Worm (Caenorhabditis elegans) whole organism, L4 larva: Measurements from ENCODE around the gene fbxa-81.

Experiments
- F10B5.3 ChIP-seq: sonication (generic microtip); optimal IDR thresholded peaks from 2 replicates; lab custom pipeline; 2016; ENCODE audit warnings: mild to moderate bottlenecking, missing genetic modification characterization, missing compliant biosample characterization
- F44E2.7 ChIP-seq: fragments of 200-800 bp; sonication (Bioruptor generic); IDR thresholded peaks from 2 replicates; pipeline ENCODE4 v2.1.2; 2022; ENCODE audit warnings: missing genetic modification characterization, missing compliant biosample characterization
- ZK337.2 ChIP-seq: fragments of 200-800 bp; sonication (Bioruptor generic); IDR thresholded peaks from 2 replicates; pipeline ENCODE4 v1.3.6; 2022; ENCODE audit warnings: missing genetic modification reagents, missing genetic modification characterization, missing compliant biosample characterization
- aha-1 ChIP-seq: fragments of 150-350 bp; peaks from one replicate; lab custom pipeline; 2014; ENCODE audit warnings: missing biosample characterization, missing genetic modification characterization
- ama-1 ChIP-seq: fragments of 150-350 bp; optimal IDR thresholded peaks from 2 replicates; lab custom pipeline; 2014; ENCODE audit warnings: inconsistent platforms, mixed read lengths
- arid-1 ChIP-seq: fragments of 200-800 bp; sonication (Bioruptor generic); conservative IDR thresholded peaks from 2 replicates; pipeline ENCODE4 v1.3.6; 2022; ENCODE audit warnings: missing genetic modification reagents, missing genetic modification characterization, missing compliant biosample characterization
- ceh-20 ChIP-seq: fragments of 200-800 bp; sonication (Bioruptor generic); IDR thresholded peaks from 2 replicates; pipeline ENCODE4 v1.3.6; 2022; ENCODE audit warnings: missing genetic modification reagents, missing genetic modification characterization, missing compliant biosample characterization
- ceh-28 ChIP-seq: fragments of 150-350 bp; optimal IDR thresholded peaks from 2 replicates; lab custom pipeline; 2014; ENCODE audit warnings: missing biosample characterization, missing genetic modification reagents, missing genetic modification characterization
- ceh-82 ChIP-seq: sonication (generic microtip); optimal IDR thresholded peaks from 2 replicates; lab custom pipeline; 2017; ENCODE audit warnings: missing biosample characterization, missing genetic modification characterization
- ctbp-1 ChIP-seq: fragments of 200-800 bp; sonication (Bioruptor generic); IDR thresholded peaks from 2 replicates; pipeline ENCODE4 v1.3.6; 2022; ENCODE audit warnings: missing genetic modification reagents, missing genetic modification characterization, missing compliant biosample characterization
- daf-16 ChIP-seq, 3 experiments: sonication (generic microtip); optimal IDR thresholded peaks; 2 replicates each; lab custom pipeline; 2016 to 2017; ENCODE audit warnings: missing genetic modification characterization in 3 of 3, missing genetic modification reagents in 3 of 3, mild to moderate bottlenecking in 2 of 3, missing compliant biosample characterization in 2 of 3, missing biosample characterization in 1 of 3, moderate library complexity in 1 of 3
- dmd-6 ChIP-seq: fragments of 200-800 bp; sonication (Bioruptor generic); IDR thresholded peaks from 2 replicates; pipeline ENCODE4 v1.3.6; 2022; ENCODE audit warnings: missing genetic modification reagents, missing genetic modification characterization, missing compliant biosample characterization
- egl-27 ChIP-seq: sonication (generic microtip); optimal IDR thresholded peaks from 3 replicates; lab custom pipeline; 2017; ENCODE audit warnings: missing biosample characterization, missing genetic modification reagents, missing genetic modification characterization
- egl-43 ChIP-seq: fragments of 200-800 bp; sonication (Bioruptor generic); IDR thresholded peaks from 2 replicates; pipeline ENCODE4 v1.3.6; 2022; ENCODE audit warnings: missing genetic modification reagents, missing genetic modification characterization, missing compliant biosample characterization
- hlh-11 ChIP-seq: fragments of 200-800 bp; sonication (Bioruptor generic); optimal IDR thresholded peaks from 2 replicates; lab custom pipeline; 2018; ENCODE audit warnings: mild to moderate bottlenecking, missing genetic modification characterization, missing compliant biosample characterization
- hlh-30 ChIP-seq: sonication (generic microtip); optimal IDR thresholded peaks from 2 replicates; lab custom pipeline; 2017; ENCODE audit warnings: antibody characterized with exemption, mild to moderate bottlenecking, missing genetic modification characterization, missing compliant biosample characterization; ENCODE audit not compliant: insufficient read depth
- lim-7 ChIP-seq: fragments of 200-800 bp; sonication (Bioruptor generic); IDR thresholded peaks from 2 replicates; pipeline ENCODE4 v1.3.6; 2022; ENCODE audit warnings: missing genetic modification characterization, missing compliant biosample characterization
- lin-29 ChIP-seq: fragments of 200-800 bp; sonication (Bioruptor generic); IDR thresholded peaks from 2 replicates; pipeline ENCODE4 v1.3.6; 2022; ENCODE audit warnings: missing genetic modification reagents, missing genetic modification characterization, missing compliant biosample characterization
- madf-5 ChIP-seq, 2 experiments: fragments of 200-800 bp; sonication (Bioruptor generic); IDR thresholded peaks; 2 replicates each; pipeline ENCODE4 v1.3.6; 2022; ENCODE audit warnings: missing compliant biosample characterization in 2 of 2, missing genetic modification characterization in 2 of 2
- mdl-1 ChIP-seq, 2 experiments: fragments of 150-350 bp in 1 of 2; sonication (generic microtip) in 1 of 2; optimal IDR thresholded peaks; 2 replicates each; lab custom pipeline; 2014 to 2017; ENCODE audit warnings: missing biosample characterization in 2 of 2, missing genetic modification characterization in 2 of 2
- mes-2 ChIP-seq: sonication (generic microtip); optimal IDR thresholded peaks from 2 replicates; lab custom pipeline; 2016; ENCODE audit warnings: missing genotype, mild to moderate bottlenecking, missing genetic modification characterization, missing compliant biosample characterization; ENCODE audit not compliant: poor library complexity, severe bottlenecking
- mxl-2 ChIP-seq: fragments of 200-800 bp; sonication (Bioruptor generic); conservative IDR thresholded peaks from 2 replicates; pipeline ENCODE4 v1.3.6; 2022; ENCODE audit warnings: missing genetic modification reagents, missing genetic modification characterization, missing compliant biosample characterization
- nhr-6 ChIP-seq: fragments of 150-350 bp; optimal IDR thresholded peaks from 2 replicates; lab custom pipeline; 2014; ENCODE audit warnings: missing biosample characterization, missing genetic modification characterization
- nhr-76 ChIP-seq: fragments of 150-350 bp; optimal IDR thresholded peaks from 2 replicates; lab custom pipeline; 2014; ENCODE audit warnings: missing biosample characterization, missing genetic modification characterization
- nhr-77 ChIP-seq: fragments of 150-350 bp; optimal IDR thresholded peaks from 2 replicates; lab custom pipeline; 2014; ENCODE audit warnings: missing biosample characterization, missing genetic modification characterization
- pha-4 ChIP-seq, 2 experiments: fragments of 150-350 bp in 1 of 2; fragments of 200-800 bp in 1 of 2; sonication (Bioruptor generic) in 1 of 2; IDR thresholded peaks in 1 of 2; optimal IDR thresholded peaks in 1 of 2; 2 replicates each; pipeline versions ENCODE4 v1.3.6 to Lab custom; 2014 to 2022; ENCODE audit warnings: missing genetic modification characterization in 2 of 2, missing genetic modification reagents in 2 of 2, missing biosample characterization in 1 of 2, missing compliant biosample characterization in 1 of 2
- pqm-1 ChIP-seq: sonication (generic microtip); optimal IDR thresholded peaks from 2 replicates; lab custom pipeline; 2017; ENCODE audit warnings: missing biosample characterization, missing genetic modification characterization
- snpc-1.2 ChIP-seq: fragments of 200-800 bp; sonication (Bioruptor generic); IDR thresholded peaks from 2 replicates; pipeline ENCODE4 v1.3.6; 2022; ENCODE audit warnings: missing genetic modification reagents, missing genetic modification characterization, missing compliant biosample characterization
- snpc-4 ChIP-seq: fragments of 150-350 bp; optimal IDR thresholded peaks from 2 replicates; lab custom pipeline; 2014; ENCODE audit warnings: missing biosample characterization, missing genetic modification characterization
- spr-3 ChIP-seq: fragments of 200-800 bp; sonication (Bioruptor generic); optimal IDR thresholded peaks from 2 replicates; lab custom pipeline; 2018; ENCODE audit warnings: mild to moderate bottlenecking, missing genetic modification characterization, missing compliant biosample characterization
- unc-130 ChIP-seq: sonication (generic microtip); optimal IDR thresholded peaks from 2 replicates; lab custom pipeline; 2016; ENCODE audit warnings: missing genetic modification reagents, missing genetic modification characterization, missing compliant biosample characterization
- unc-39 ChIP-seq: sonication (generic microtip); optimal IDR thresholded peaks from 2 replicates; lab custom pipeline; 2017; ENCODE audit warnings: missing biosample characterization, missing genetic modification characterization
- unc-62 ChIP-seq, 3 experiments: fragments of 150-350 bp in 1 of 3; sonication (generic microtip); optimal IDR thresholded peaks in 2 of 3; peaks in 1 of 3; 1 replicate in 1 of 3; 2 replicates in 2 of 3; lab custom pipeline; 2014 to 2017; ENCODE audit warnings: missing biosample characterization in 3 of 3, missing genetic modification characterization in 3 of 3, missing genetic modification reagents in 3 of 3, missing genotype in 1 of 3
- zip-11 ChIP-seq: fragments of 200-800 bp; sonication (Bioruptor generic); IDR thresholded peaks from 2 replicates; pipeline ENCODE4 v1.3.6; 2022; ENCODE audit warnings: missing genetic modification characterization, missing compliant biosample characterization
- ztf-11 ChIP-seq: fragments of 150-350 bp; optimal IDR thresholded peaks from 2 replicates; lab custom pipeline; 2014; ENCODE audit warnings: missing biosample characterization, missing genetic modification characterization

The fbxa-81 gene

ce11 chrX:14535913-14536312 is 6.0 kb downstream of the fbxa-81 start:
- TF ChIP-seq mdl-1 (tag; optimal IDR thresholded peaks at IDR 0.05; lab: Kevin White, UChicago) (no peak), ceh-28 (tag; lab: Kevin White, UChicago) (no peak), unc-62 (GFP tag; optimal IDR thresholded peaks at IDR 0.05 in 1 of 2; lab: Kevin White, UChicago) (peak in 1 of 2 experiments; percentile 40), unc-62 (tag; optimal IDR thresholded peaks at IDR 0.05; lab: Kevin White, UChicago) (no peak), lim-7 (GFP tag; lab: Robert Waterston, UW) (no peak), dmd-6 (GFP tag; lab: Robert Waterston, UW) (0 out of 2 replicates have a peak, but pooled peaks have one; percentile 21), egl-43 (GFP tag; lab: Robert Waterston, UW) (no peak), ctbp-1 (GFP tag; lab: Robert Waterston, UW) (no peak), unc-39 (no peak), ZK337.2 (GFP tag; lab: Robert Waterston, UW) (no peak), snpc-1.2 (GFP tag; lab: Robert Waterston, UW) (no peak), spr-3 (no peak), snpc-4 (tag; lab: Kevin White, UChicago) (no peak), pha-4 (GFP tag; IDR thresholded peaks at IDR 0.05; lab: Robert Waterston, UW) (no peak), pha-4 (tag; optimal IDR thresholded peaks at IDR 0.05; lab: Kevin White, UChicago) (no peak), nhr-6 (no peak), mxl-2 (GFP tag; lab: Robert Waterston, UW) (no peak), arid-1 (GFP tag; lab: Robert Waterston, UW) (no peak), ztf-11 (tag; lab: Kevin White, UChicago) (no peak), zip-11 (no peak), madf-5 (GFP tag; IDR thresholded peaks at IDR 0.05; lab: Robert Waterston, UW) (no peak), aha-1 (tag; lab: Kevin White, UChicago) (no peak), hlh-11 (tag; lab: Kevin White, UChicago) (peak; percentile 28), nhr-77 (tag; lab: Kevin White, UChicago) (no peak), nhr-76 (tag; lab: Kevin White, UChicago) (no peak), daf-16 (GFP tag; optimal IDR thresholded peaks at IDR 0.05; lab: Kevin White, UChicago) (no peak), daf-16 (tag; optimal IDR thresholded peaks at IDR 0.05; lab: Kevin White, UChicago) (peak; percentile 39), F44E2.7 (GFP tag; lab: Robert Waterston, UW) (no peak), mes-2 (tag; lab: Kevin White, UChicago) (no peak), egl-27 (no peak), pqm-1 (tag; lab: Kevin White, UChicago) (no peak)

ce11 chrX:14534596-14534995 is 7.3 kb downstream of the fbxa-81 start:
- peak; percentile 81 for TF ChIP-seq aha-1 (tag; lab: Kevin White, UChicago)
- TF ChIP-seq unc-130 = no peak
- no peak for TF ChIP-seq daf-16 (GFP tag; optimal IDR thresholded peaks at IDR 0.05; lab: Kevin White, UChicago)
- TF ChIP-seq daf-16 (tag; optimal IDR thresholded peaks at IDR 0.05; lab: Kevin White, UChicago) = peak; percentile 63

- TF ChIP-seq hlh-30 (peak; percentile 7), lin-29 (no peak)
Measured at ce11 chrX:14534117-14534516, 7.8 kb downstream of the fbxa-81 start, which contains the start of gene T24C2.5. TSS of gene T24C2.5 (plus strand) at chrX:14534417.

- TF ChIP-seq ceh-20 (GFP tag; lab: Robert Waterston, UW) = no peak
- no peak for TF ChIP-seq F10B5.3 (tag; lab: Kevin White, UChicago)
- no peak for TF ChIP-seq ama-1
- TF ChIP-seq mxl-2 (GFP tag; lab: Robert Waterston, UW) = no peak
- TF ChIP-seq ceh-82 (tag; lab: Kevin White, UChicago) = no peak
Measured at ce11 chrX:14530107-14530506, 11.8 kb downstream of the fbxa-81 start, which contains the start of gene nspc-20. TSS of gene nspc-20 (minus strand) at chrX:14530207.
